Fruit fly (Drosophila melanogaster) whole organism, wandering third instar larva: ENCODE data around the gene Atg14.

ENCODE experiments used
- CG32264 ChIP-seq: fragments of 200-800 bp; sonication (Bioruptor generic); optimal IDR thresholded peaks from 2 replicates; lab custom pipeline; 2016; ENCODE audit warnings: missing biosample characterization, missing genetic modification characterization
- CG9705 ChIP-seq: fragments of 200-800 bp; sonication (Bioruptor generic); optimal IDR thresholded peaks from 2 replicates; lab custom pipeline; 2018; ENCODE audit warnings: missing biosample characterization, mild to moderate bottlenecking, missing genetic modification characterization
- CrebA ChIP-seq: fragments of 200-800 bp; sonication (Bioruptor generic); optimal IDR thresholded peaks from 2 replicates; lab custom pipeline; 2016; ENCODE audit warnings: missing biosample characterization, mild to moderate bottlenecking, missing genetic modification characterization, borderline replicate concordance
- Dfd ChIP-seq: fragments of >200 bp; optimal IDR thresholded peaks from 2 replicates; lab custom pipeline; 2017; ENCODE audit warnings: missing biosample characterization, missing genetic modification characterization
- Dif ChIP-seq: fragments of 200-275, 200-300 bp; sonication (Bioruptor generic); optimal IDR thresholded peaks from 2 replicates; lab custom pipeline; 2018; ENCODE audit warnings: missing biosample characterization, missing genetic modification characterization; ENCODE audit not compliant: partially characterized antibody
- HLH106 ChIP-seq: fragments of 200-800 bp; optimal IDR thresholded peaks from 3 replicates; lab custom pipeline; 2019; ENCODE audit warnings: missing biosample characterization, mild to moderate bottlenecking, missing genetic modification characterization, moderate library complexity
- Hnf4 ChIP-seq: fragments of 200-800 bp; sonication (Bioruptor generic); optimal IDR thresholded peaks from 2 replicates; lab custom pipeline; 2016; ENCODE audit warnings: missing biosample characterization, mild to moderate bottlenecking, missing genetic modification characterization
- Hr78 ChIP-seq: fragments of >200 bp; optimal IDR thresholded peaks from 2 replicates; lab custom pipeline; 2017; ENCODE audit warnings: missing biosample characterization, missing genetic modification characterization
- Hr83 ChIP-seq: fragments of 200-300 bp; sonication (Bioruptor generic); optimal IDR thresholded peaks from 2 replicates; lab custom pipeline; 2016; ENCODE audit warnings: missing biosample characterization, mild to moderate bottlenecking, missing genetic modification characterization, moderate library complexity; ENCODE audit not compliant: poor library complexity, severe bottlenecking
- Mio ChIP-seq: sonication (Bioruptor generic); optimal IDR thresholded peaks from 2 replicates; lab custom pipeline; 2016; ENCODE audit warnings: missing biosample characterization, missing genetic modification characterization
- Myc ChIP-seq: fragments of >200 bp; optimal IDR thresholded peaks from 2 replicates; lab custom pipeline; 2017
- OdsH ChIP-seq: fragments of 200-800 bp; sonication (Bioruptor generic); optimal IDR thresholded peaks from 2 replicates; lab custom pipeline; 2016; ENCODE audit warnings: missing biosample characterization, mild to moderate bottlenecking, missing genetic modification characterization
- Rel ChIP-seq, 2 experiments: fragments of 200-800 bp; sonication (Bioruptor generic) in 1 of 2; optimal IDR thresholded peaks; 2 replicates in 1 of 2; 3 replicates in 1 of 2; lab custom pipeline; 2016 to 2019; ENCODE audit warnings: mild to moderate bottlenecking in 2 of 2, missing biosample characterization in 2 of 2, missing genetic modification characterization in 2 of 2, moderate library complexity in 1 of 2
- Sp1 ChIP-seq: fragments of 200-800 bp; sonication (Bioruptor generic); optimal IDR thresholded peaks from 3 replicates; lab custom pipeline; 2019; ENCODE audit warnings: missing biosample characterization, mild to moderate bottlenecking, missing genetic modification characterization, moderate library complexity
- Vsx2 ChIP-seq: fragments of 200-300, 225-300 bp; sonication (Bioruptor generic); optimal IDR thresholded peaks from 2 replicates; lab custom pipeline; 2018; ENCODE audit warnings: missing biosample characterization, missing genetic modification characterization; ENCODE audit not compliant: partially characterized antibody
- br ChIP-seq: fragments of 200-800 bp; sonication (Bioruptor generic); optimal IDR thresholded peaks from 2 replicates; lab custom pipeline; 2016; ENCODE audit warnings: missing biosample characterization, missing genetic modification characterization
- dmrt93B ChIP-seq: fragments of 200-800 bp; sonication (Bioruptor generic); optimal IDR thresholded peaks from 2 replicates; lab custom pipeline; 2018; ENCODE audit warnings: missing biosample characterization, mild to moderate bottlenecking, missing genetic modification characterization
- dsf ChIP-seq: sonication (Bioruptor generic); optimal IDR thresholded peaks from 2 replicates; lab custom pipeline; 2016; ENCODE audit warnings: missing biosample characterization, missing genetic modification characterization, borderline replicate concordance
- ey ChIP-seq: fragments of 200-800 bp; sonication (Bioruptor generic); optimal IDR thresholded peaks from 2 replicates; lab custom pipeline; 2016; ENCODE audit warnings: missing biosample characterization, missing genetic modification characterization
- foxo ChIP-seq, 2 experiments: fragments of 200-800 bp; sonication (Bioruptor generic); optimal IDR thresholded peaks; 2 replicates in 1 of 2; 3 replicates in 1 of 2; lab custom pipeline; 2016 to 2017; ENCODE audit warnings: missing biosample characterization in 2 of 2, missing genetic modification characterization in 2 of 2
- fru ChIP-seq: fragments of 200-800 bp; sonication (Bioruptor generic); optimal IDR thresholded peaks from 3 replicates; lab custom pipeline; 2016; ENCODE audit warnings: missing biosample characterization, mild to moderate bottlenecking, missing genetic modification characterization
- h ChIP-seq: fragments of 200-800 bp; sonication (Bioruptor generic); optimal IDR thresholded peaks from 3 replicates; lab custom pipeline; 2016; ENCODE audit warnings: missing biosample characterization, mild to moderate bottlenecking, missing genetic modification characterization
- jim ChIP-seq: fragments of 175-275, 200-325 bp; sonication (Bioruptor generic); optimal IDR thresholded peaks from 2 replicates; lab custom pipeline; 2016; ENCODE audit warnings: missing biosample characterization, mild to moderate bottlenecking, missing genetic modification characterization
- lola ChIP-seq: fragments of >200 bp; optimal IDR thresholded peaks from 2 replicates; lab custom pipeline; 2017; ENCODE audit warnings: missing biosample characterization, missing genetic modification characterization
- psq ChIP-seq: fragments of 200-800 bp; sonication (Bioruptor generic); optimal IDR thresholded peaks from 3 replicates; lab custom pipeline; 2017; ENCODE audit warnings: missing biosample characterization, mild to moderate bottlenecking, missing genetic modification characterization, moderate library complexity
- sage ChIP-seq: fragments of 200-800 bp; sonication (Bioruptor generic); optimal IDR thresholded peaks from 2 replicates; lab custom pipeline; 2016; ENCODE audit warnings: missing biosample characterization, mild to moderate bottlenecking, missing genetic modification characterization
- sv ChIP-seq: fragments of 200-800 bp; sonication (Bioruptor generic); optimal IDR thresholded peaks from 3 replicates; lab custom pipeline; 2016; ENCODE audit warnings: missing biosample characterization, missing genetic modification characterization
- tai ChIP-seq: sonication (Bioruptor generic); optimal IDR thresholded peaks from 2 replicates; lab custom pipeline; 2016; ENCODE audit warnings: missing biosample characterization, missing genetic modification characterization

Atg14 gene

DNA sequence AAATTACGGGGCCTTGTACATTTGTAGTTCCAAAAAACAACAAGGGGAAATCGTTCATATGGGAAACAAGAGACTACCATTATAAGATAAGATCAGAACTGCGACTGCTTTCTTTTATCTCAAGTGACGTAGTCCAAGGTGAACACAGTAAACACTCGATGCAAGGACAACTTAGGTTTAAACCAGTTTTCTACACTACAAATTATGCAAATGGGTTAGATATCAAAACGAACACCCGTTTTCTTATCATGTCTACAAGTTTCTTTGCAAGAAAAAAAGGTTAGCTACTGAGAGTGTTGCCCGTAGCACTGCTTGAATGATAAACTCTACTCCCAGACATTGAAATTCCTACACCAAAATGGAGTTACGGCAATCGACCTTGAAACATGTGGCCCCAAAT is 7.9 kb downstream of the Atg14 start (continued):
- peak; percentile 43 to 94 for TF ChIP-seq foxo (GFP tag; optimal IDR thresholded peaks at IDR 0.05; lab: Kevin White, UChicago)
- no peak for TF ChIP-seq Dif (GFP tag; lab: Kevin White, UChicago)
- peak; percentile 81 for TF ChIP-seq OdsH (GFP tag; lab: Kevin White, UChicago)
- TF ChIP-seq dmrt93B (GFP tag; lab: Kevin White, UChicago), result peak; percentile 66

- peak; percentile 34 for TF ChIP-seq HLH106
- TF ChIP-seq dmrt93B (GFP tag; lab: Kevin White, UChicago), result no peak
- no peak for TF ChIP-seq br
- no peak for TF ChIP-seq Hr78
- TF ChIP-seq jim, result no peak
- no peak for TF ChIP-seq Rel (GFP tag; optimal IDR thresholded peaks at IDR 0.05; lab: Kevin White, UChicago)
- TF ChIP-seq Rel (tag; optimal IDR thresholded peaks at IDR 0.05; lab: Kevin White, UChicago), result peak; percentile 45
- TF ChIP-seq CG9705 (GFP tag; lab: Kevin White, UChicago), result peak; percentile 28
- no peak for TF ChIP-seq Vsx2 (GFP tag; lab: Kevin White, UChicago)
- TF ChIP-seq psq (GFP tag; lab: Kevin White, UChicago), result no peak
- TF ChIP-seq Sp1 (GFP tag; lab: Kevin White, UChicago), result peak; percentile 29
Observed at dm6 chr3R:29130902-29131621, 14.9 kb downstream of the Atg14 start, which contains the start of the genes dgt6 and Vha100-1. TSS of gene dgt6 (minus strand) at chr3R:29130972. TSS of gene Vha100-1 (plus strand) at chr3R:29131193.

DNA sequence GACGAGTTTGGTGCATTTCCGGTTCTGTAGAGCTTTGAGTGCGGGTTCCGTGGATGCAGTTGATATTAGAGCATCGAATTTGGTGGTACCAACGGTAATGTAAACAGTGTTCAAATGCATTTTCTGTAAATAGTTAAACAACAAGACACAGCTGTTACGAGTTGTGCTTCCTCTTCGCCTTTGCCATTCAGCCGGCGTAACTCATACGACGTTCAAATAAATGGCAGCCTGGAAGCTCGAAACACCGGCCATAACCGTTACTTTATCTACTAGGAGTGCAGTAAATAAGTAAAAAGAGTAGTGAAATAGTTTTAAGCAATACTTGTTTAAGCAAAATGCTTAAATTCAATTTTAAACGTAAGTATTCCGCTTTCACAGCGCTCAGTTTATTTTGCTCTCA is 22.2 kb downstream of the Atg14 start, which contains the start of the genes Alg13 and superdeath:
Alg13 (minus strand) TSS at position 167 of the 400 bp plus-strand sequence.
superdeath (plus strand) TSS at position 256 of the 400 bp plus-strand sequence.
- TF ChIP-seq Myc (lab: Kevin White, UChicago) (peak; percentile 26), ey (GFP tag; lab: Kevin White, UChicago) (no peak)

dm6 chr3R:29138961-29139527 is 22.9 kb downstream of the Atg14 start:
- TF ChIP-seq HLH106, result no peak
- TF ChIP-seq Hnf4, result no peak

dm6 chr3R:29139767-29140755 is 23.9 kb downstream of the Atg14 start:
- TF ChIP-seq fru, result no peak
- no peak for TF ChIP-seq Rel (GFP tag; optimal IDR thresholded peaks at IDR 0.05; lab: Kevin White, UChicago)
- peak; percentile 88 for TF ChIP-seq Rel (tag; optimal IDR thresholded peaks at IDR 0.05; lab: Kevin White, UChicago)

DNA sequence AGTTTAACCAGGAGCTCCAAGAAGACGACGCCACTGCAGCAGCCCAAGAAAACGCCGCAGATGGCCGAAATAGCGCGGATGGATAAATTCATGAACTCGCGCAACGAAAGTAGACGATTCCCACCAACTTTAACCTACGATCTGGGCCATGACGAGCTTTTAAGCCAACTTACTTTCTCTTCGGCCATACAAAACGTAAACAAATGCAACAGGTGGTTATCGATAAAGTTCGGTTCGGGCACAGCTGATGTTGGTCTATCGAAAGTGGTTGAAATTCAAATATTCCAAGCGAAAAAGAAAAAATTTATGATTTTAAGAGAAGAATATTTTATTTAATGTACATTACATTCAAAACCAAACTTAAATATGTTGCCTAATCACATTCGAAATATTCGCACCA is 30.5 kb downstream of the Atg14 start, which contains the start of gene CG14511:
CG14511 (minus strand) TSS at position 184 of the 400 bp plus-strand sequence.
- TF ChIP-seq Mio (GFP tag; lab: Kevin White, UChicago) (no peak), Vsx2 (GFP tag; lab: Kevin White, UChicago) (no peak), foxo (GFP tag; optimal IDR thresholded peaks at IDR 0.05; lab: Kevin White, UChicago) (no peak), Dif (GFP tag; lab: Kevin White, UChicago) (no peak), ey (GFP tag; lab: Kevin White, UChicago) (no peak), fru (no peak), Hnf4 (no peak), CG32264 (no peak), h (GFP tag; lab: Kevin White, UChicago) (no peak), tai (GFP tag; lab: Kevin White, UChicago) (no peak), Dfd (GFP tag; lab: Kevin White, UChicago) (no peak), lola (GFP tag; lab: Kevin White, UChicago) (no peak), CrebA (GFP tag; lab: Kevin White, UChicago) (no peak), dsf (GFP tag; lab: Kevin White, UChicago) (no peak), sage (GFP tag; lab: Kevin White, UChicago) (no peak), Myc (lab: Kevin White, UChicago) (no peak), sv (GFP tag; lab: Kevin White, UChicago) (no peak), Hr83 (no peak), CG9705 (GFP tag; lab: Kevin White, UChicago) (no peak), Rel (GFP tag; optimal IDR thresholded peaks at IDR 0.05; lab: Kevin White, UChicago) (no peak), Rel (tag; optimal IDR thresholded peaks at IDR 0.05; lab: Kevin White, UChicago) (no peak)
